Fruit fly (Drosophila melanogaster) whole organism, prepupa: ENCODE data around the gene CG6409.
A peak's percentile ranks its signal among the peaks of the same experiment; 100 is the strongest.

Experiments
- Blimp-1 ChIP-seq: fragments of 200-800 bp; sonication (Bioruptor generic); optimal IDR thresholded peaks from 3 replicates; lab custom pipeline; 2017; ENCODE audit warnings: missing biosample characterization, missing genetic modification characterization, mild to moderate bottlenecking, moderate library complexity, missing genetic modification reagents
- CG10631 ChIP-seq: fragments of 200-800 bp; sonication (Bioruptor generic); optimal IDR thresholded peaks from 2 replicates; lab custom pipeline; 2016; ENCODE audit warnings: missing biosample characterization, missing genetic modification characterization
- CG10669 ChIP-seq: fragments of 200-800 bp; sonication (Bioruptor generic); optimal IDR thresholded peaks from 3 replicates; lab custom pipeline; 2018; ENCODE audit warnings: missing biosample characterization, mild to moderate bottlenecking, missing genetic modification characterization, moderate library complexity
- CG15336 ChIP-seq: fragments of 200-800 bp; sonication (Bioruptor generic); IDR thresholded peaks from 2 replicates; pipeline ENCODE4 v1.3.6; 2022; ENCODE audit warnings: missing biosample characterization, missing genetic modification characterization
- CG1621 ChIP-seq: fragments of 200-800 bp; sonication (Bioruptor generic); optimal IDR thresholded peaks from 3 replicates; lab custom pipeline; 2018; ENCODE audit warnings: missing biosample characterization, mild to moderate bottlenecking, missing genetic modification characterization
- CG16779 ChIP-seq: fragments of 200-800 bp; sonication (Bioruptor generic); optimal IDR thresholded peaks from 3 replicates; lab custom pipeline; 2017; ENCODE audit warnings: missing biosample characterization, mild to moderate bottlenecking, missing genetic modification characterization
- CG3032 ChIP-seq: fragments of 200-800 bp; optimal IDR thresholded peaks from 2 replicates; lab custom pipeline; 2019; ENCODE audit warnings: missing biosample characterization, mild to moderate bottlenecking, missing genetic modification characterization, moderate library complexity
- CG31627 ChIP-seq: fragments of 200-800 bp; sonication (Bioruptor generic); optimal IDR thresholded peaks from 3 replicates; lab custom pipeline; 2016; ENCODE audit warnings: missing biosample characterization, missing genetic modification characterization
- CG32006 ChIP-seq: fragments of 200-800 bp; sonication (Bioruptor generic); optimal IDR thresholded peaks from 3 replicates; lab custom pipeline; 2017; ENCODE audit warnings: missing biosample characterization, mild to moderate bottlenecking, missing genetic modification characterization
- CG4318 ChIP-seq: fragments of 200-800 bp; sonication (Bioruptor generic); optimal IDR thresholded peaks from 3 replicates; lab custom pipeline; 2017; ENCODE audit warnings: missing biosample characterization, mild to moderate bottlenecking, missing genetic modification characterization
- CG6276 ChIP-seq: fragments of 200-800 bp; sonication (Bioruptor generic); optimal IDR thresholded peaks from 2 replicates; lab custom pipeline; 2017; ENCODE audit warnings: missing biosample characterization, mild to moderate bottlenecking, missing genetic modification characterization
- CG6792 ChIP-seq: fragments of 200-800 bp; sonication (Bioruptor generic); optimal IDR thresholded peaks from 3 replicates; lab custom pipeline; 2016; ENCODE audit warnings: missing biosample characterization, missing genetic modification characterization
- CG6808 ChIP-seq: fragments of 200-800 bp; sonication (Bioruptor generic); optimal IDR thresholded peaks from 3 replicates; lab custom pipeline; 2017; ENCODE audit warnings: missing biosample characterization, missing genetic modification characterization, mild to moderate bottlenecking, moderate library complexity, missing genetic modification reagents
- CG6854 ChIP-seq: fragments of 200-800 bp; sonication (Bioruptor generic); optimal IDR thresholded peaks from 2 replicates; lab custom pipeline; 2017; ENCODE audit warnings: missing biosample characterization, mild to moderate bottlenecking, missing genetic modification characterization
- CG7368 ChIP-seq: fragments of 200-800 bp; sonication (Bioruptor generic); optimal IDR thresholded peaks from 3 replicates; lab custom pipeline; 2016; ENCODE audit warnings: missing biosample characterization, missing genetic modification characterization
- CG8119 ChIP-seq: fragments of 200-800 bp; sonication (Bioruptor generic); IDR thresholded peaks from 3 replicates; pipeline ENCODE4 v1.3.6; 2022; ENCODE audit warnings: missing biosample characterization, missing genetic modification characterization
- CG8632 ChIP-seq: fragments of 200-800 bp; sonication (Bioruptor generic); optimal IDR thresholded peaks from 3 replicates; lab custom pipeline; 2016; ENCODE audit warnings: missing biosample characterization, missing genetic modification characterization
- Eip78C ChIP-seq: fragments of 200-800 bp; sonication (Bioruptor generic); peaks from one replicate; lab custom pipeline; 2016; ENCODE audit warnings: missing biosample characterization, missing genetic modification characterization
- Eip93F ChIP-seq: fragments of 200-800 bp; sonication (Bioruptor generic); optimal IDR thresholded peaks from 2 replicates; lab custom pipeline; 2016; ENCODE audit warnings: missing biosample characterization, mild to moderate bottlenecking, missing genetic modification characterization
- Ets21C ChIP-seq: fragments of 200-800 bp; sonication (Bioruptor generic); optimal IDR thresholded peaks from 3 replicates; lab custom pipeline; 2016; ENCODE audit warnings: missing biosample characterization, missing genetic modification characterization
- Ets96B ChIP-seq: fragments of 200-800 bp; optimal IDR thresholded peaks from 2 replicates; lab custom pipeline; 2019; ENCODE audit warnings: missing biosample characterization, mild to moderate bottlenecking, missing genetic modification characterization, moderate library complexity
- Hr38 ChIP-seq: sonication (Bioruptor generic); optimal IDR thresholded peaks from 2 replicates; lab custom pipeline; 2016; ENCODE audit warnings: missing biosample characterization, missing genetic modification characterization
- Hr39 ChIP-seq: fragments of 200-800 bp; sonication (Bioruptor generic); optimal IDR thresholded peaks from 2 replicates; lab custom pipeline; 2016; ENCODE audit warnings: missing biosample characterization, missing genetic modification characterization
- Hr4 ChIP-seq: fragments of 200-800 bp; sonication (Bioruptor generic); optimal IDR thresholded peaks from 3 replicates; lab custom pipeline; 2016; ENCODE audit warnings: missing biosample characterization, missing genetic modification characterization
- Met ChIP-seq: fragments of 200-800 bp; sonication (Bioruptor generic); optimal IDR thresholded peaks from 3 replicates; lab custom pipeline; 2016; ENCODE audit warnings: missing biosample characterization, missing genetic modification characterization
- OdsH ChIP-seq: fragments of 200-800 bp; sonication (Bioruptor generic); optimal IDR thresholded peaks from 3 replicates; lab custom pipeline; 2016; ENCODE audit warnings: missing biosample characterization, missing genetic modification characterization
- Smox ChIP-seq: fragments of 200-800 bp; sonication (Bioruptor generic); optimal IDR thresholded peaks from 3 replicates; lab custom pipeline; 2016; ENCODE audit warnings: missing biosample characterization, missing genetic modification characterization
- Sox102F ChIP-seq: fragments of 200-800 bp; sonication (Bioruptor generic); optimal IDR thresholded peaks from 2 replicates; lab custom pipeline; 2016; ENCODE audit warnings: missing biosample characterization, mild to moderate bottlenecking, missing genetic modification characterization
- Sox14 ChIP-seq: fragments of 200-800 bp; sonication (Bioruptor generic); optimal IDR thresholded peaks from 3 replicates; lab custom pipeline; 2016; ENCODE audit warnings: missing biosample characterization, missing genetic modification characterization
- achi ChIP-seq: fragments of 200-800 bp; sonication (Bioruptor generic); optimal IDR thresholded peaks from 3 replicates; lab custom pipeline; 2016; ENCODE audit warnings: missing biosample characterization, missing genetic modification characterization
- acj6 ChIP-seq: fragments of 200-800 bp; sonication (Bioruptor generic); optimal IDR thresholded peaks from 3 replicates; lab custom pipeline; 2016; ENCODE audit warnings: missing biosample characterization, missing genetic modification characterization
- cyc ChIP-seq: fragments of 200-800 bp; sonication (Bioruptor generic); optimal IDR thresholded peaks from 3 replicates; lab custom pipeline; 2016; ENCODE audit warnings: missing biosample characterization, missing genetic modification characterization
- dsx ChIP-seq: fragments of 200-800 bp; optimal IDR thresholded peaks from 3 replicates; lab custom pipeline; 2019; ENCODE audit warnings: missing biosample characterization, mild to moderate bottlenecking, missing genetic modification characterization, moderate library complexity; ENCODE audit not compliant: poor library complexity, severe bottlenecking
- esn ChIP-seq: fragments of 200-800 bp; sonication (Bioruptor generic); optimal IDR thresholded peaks from 2 replicates; lab custom pipeline; 2016; ENCODE audit warnings: missing biosample characterization, mild to moderate bottlenecking, missing genetic modification characterization, moderate library complexity
- fd59A ChIP-seq: fragments of 200-800 bp; sonication (Bioruptor generic); optimal IDR thresholded peaks from 2 replicates; lab custom pipeline; 2017; ENCODE audit warnings: missing biosample characterization, mild to moderate bottlenecking, missing genetic modification characterization, missing genetic modification reagents
- lz ChIP-seq: fragments of 200-800 bp; sonication (Bioruptor generic); optimal IDR thresholded peaks from 3 replicates; lab custom pipeline; 2016; ENCODE audit warnings: missing biosample characterization, missing genetic modification characterization
- net ChIP-seq: fragments of 200-800 bp; sonication (Bioruptor generic); optimal IDR thresholded peaks from 3 replicates; lab custom pipeline; 2016; ENCODE audit warnings: missing biosample characterization, missing genetic modification characterization
- pdm3 ChIP-seq: fragments of 200-800 bp; sonication (Bioruptor generic); optimal IDR thresholded peaks from 3 replicates; lab custom pipeline; 2016; ENCODE audit warnings: missing biosample characterization, missing genetic modification characterization
- salr ChIP-seq, 2 experiments: fragments of 200-800 bp; sonication (Bioruptor generic); optimal IDR thresholded peaks; 3 replicates each; lab custom pipeline; 2016 to 2018; ENCODE audit warnings: missing biosample characterization in 2 of 2, missing genetic modification characterization in 2 of 2, mild to moderate bottlenecking in 1 of 2
- spab ChIP-seq: fragments of 200-800 bp; sonication (Bioruptor generic); optimal IDR thresholded peaks from 2 replicates; lab custom pipeline; 2017; ENCODE audit warnings: missing biosample characterization, mild to moderate bottlenecking, missing genetic modification characterization, missing genetic modification reagents
- ss ChIP-seq, 2 experiments: fragments of 200-800 bp; sonication (Bioruptor generic); optimal IDR thresholded peaks; 2 replicates in 1 of 2; 3 replicates in 1 of 2; lab custom pipeline; 2017 to 2018; ENCODE audit warnings: mild to moderate bottlenecking in 2 of 2, missing biosample characterization in 2 of 2, missing genetic modification characterization in 2 of 2, moderate library complexity in 1 of 2
- svp ChIP-seq: fragments of 200-800 bp; sonication (Bioruptor generic); peaks from one replicate; lab custom pipeline; 2016; ENCODE audit warnings: missing biosample characterization, missing genetic modification characterization
- topi ChIP-seq: fragments of 200-800 bp; sonication (Bioruptor generic); optimal IDR thresholded peaks from 3 replicates; lab custom pipeline; 2016; ENCODE audit warnings: missing biosample characterization, missing genetic modification characterization

Gene CG6409

dm6 chr3L:10927953-10928352 lies 45.8 kb upstream of the CG6409 start (continued):
- peak; percentile 72 for TF ChIP-seq CG15336 (GFP tag; lab: Robert Waterston, UW)
- TF ChIP-seq OdsH = peak; percentile 41
- TF ChIP-seq Hr38 = no peak
- TF ChIP-seq CG31627 (GFP tag; lab: Kevin White, UChicago) = peak; percentile 14
- peak; percentile 45 for TF ChIP-seq CG7368
- TF ChIP-seq CG6854 (GFP tag; lab: Kevin White, UChicago) = no peak
- TF ChIP-seq achi (GFP tag; lab: Kevin White, UChicago) = peak; percentile 69
- TF ChIP-seq dsx (GFP tag; lab: Kevin White, UChicago) = peak; percentile 52
- TF ChIP-seq CG6792 (GFP tag; lab: Kevin White, UChicago) = peak; percentile 51
- peak; percentile 39 for TF ChIP-seq topi
- peak; percentile 45 for TF ChIP-seq acj6 (GFP tag; lab: Kevin White, UChicago)
- peak; percentile 13 for TF ChIP-seq Blimp-1
- TF ChIP-seq CG6808 = peak; percentile 67
- TF ChIP-seq Smox (GFP tag; lab: Kevin White, UChicago) = peak; percentile 27
- no peak for TF ChIP-seq CG16779 (tag; lab: Kevin White, UChicago)

dm6 chr3L:10927349-10927748 lies 45.2 kb upstream of the CG6409 start:
- TF ChIP-seq Sox102F (peak; percentile 6), net (GFP tag; lab: Kevin White, UChicago) (no peak), Met (peak; percentile 38), Eip78C (GFP tag; lab: Kevin White, UChicago) (peak; percentile 82), OdsH (peak; percentile 30), svp (peak; percentile 69), CG3032 (tag; lab: Kevin White, UChicago) (no peak), Hr4 (peak; percentile 56), Blimp-1 (no peak), fd59A (GFP tag; lab: Kevin White, UChicago) (no peak), CG6276 (GFP tag; lab: Kevin White, UChicago) (peak; percentile 29), esn (GFP tag; lab: Kevin White, UChicago) (peak; percentile 33), pdm3 (GFP tag; lab: Kevin White, UChicago) (peak; percentile 15), Hr39 (GFP tag; lab: Kevin White, UChicago) (no peak), lz (GFP tag; lab: Kevin White, UChicago) (peak; percentile 5), CG32006 (GFP tag; lab: Kevin White, UChicago) (peak; percentile 48), acj6 (GFP tag; lab: Kevin White, UChicago) (peak; percentile 16), Smox (GFP tag; lab: Kevin White, UChicago) (peak; percentile 17), topi (peak; percentile 10)

- no peak for TF ChIP-seq CG8119 (GFP tag; lab: Robert Waterston, UW)
- peak; percentile 30 for TF ChIP-seq CG32006 (GFP tag; lab: Kevin White, UChicago)
- no peak for TF ChIP-seq Hr39 (GFP tag; lab: Kevin White, UChicago)
- no peak for TF ChIP-seq Sox14 (GFP tag; lab: Kevin White, UChicago)
- TF ChIP-seq CG8632 (GFP tag; lab: Kevin White, UChicago) = no peak
- TF ChIP-seq Hr38 = no peak
- no peak for TF ChIP-seq CG6854 (GFP tag; lab: Kevin White, UChicago)
- no peak for TF ChIP-seq Ets21C (GFP tag; lab: Kevin White, UChicago)
These were observed 42.5 kb upstream of the CG6409 start for dm6 chr3L:10924683-10925082.

dm6 chr3L:10922973-10923372 lies 40.8 kb upstream of the CG6409 start:
- TF ChIP-seq CG8632 (GFP tag; lab: Kevin White, UChicago) = peak; percentile 31
- peak; percentile 85 for TF ChIP-seq dsx (GFP tag; lab: Kevin White, UChicago)
- TF ChIP-seq CG7368 = no peak
- peak; percentile 88 for TF ChIP-seq Eip78C (GFP tag; lab: Kevin White, UChicago)
- TF ChIP-seq Met = no peak
- peak; percentile 74 to 79 for TF ChIP-seq ss (GFP tag; optimal IDR thresholded peaks at IDR 0.05; lab: Kevin White, UChicago)
- peak; percentile 77 for TF ChIP-seq CG10631 (GFP tag; lab: Kevin White, UChicago)
- peak; percentile 63 for TF ChIP-seq CG10669 (GFP tag; lab: Kevin White, UChicago)
- peak; percentile 50 for TF ChIP-seq fd59A (GFP tag; lab: Kevin White, UChicago)
- peak; percentile 84 for TF ChIP-seq CG3032 (tag; lab: Kevin White, UChicago)
- TF ChIP-seq salr (GFP tag; optimal IDR thresholded peaks at IDR 0.05; lab: Kevin White, UChicago) = peak in 1 of 2 experiments; percentile 46
- TF ChIP-seq CG6276 (GFP tag; lab: Kevin White, UChicago) = peak; percentile 30
- no peak for TF ChIP-seq cyc (GFP tag; lab: Kevin White, UChicago)
- no peak for TF ChIP-seq Blimp-1
- TF ChIP-seq CG1621 (tag; lab: Kevin White, UChicago) = peak; percentile 21
- TF ChIP-seq Eip93F (GFP tag; lab: Kevin White, UChicago) = no peak
- peak; percentile 56 for TF ChIP-seq CG4318 (GFP tag; lab: Kevin White, UChicago)
- no peak for TF ChIP-seq CG6854 (GFP tag; lab: Kevin White, UChicago)
- peak; percentile 76 for TF ChIP-seq CG8119 (GFP tag; lab: Robert Waterston, UW)
- TF ChIP-seq CG15336 (GFP tag; lab: Robert Waterston, UW) = peak; percentile 68
- peak; percentile 16 for TF ChIP-seq CG6792 (GFP tag; lab: Kevin White, UChicago)
- TF ChIP-seq net (GFP tag; lab: Kevin White, UChicago) = peak; percentile 14
- TF ChIP-seq acj6 (GFP tag; lab: Kevin White, UChicago) = peak; percentile 30
- no peak for TF ChIP-seq Hr4
- TF ChIP-seq Ets96B = peak; percentile 86
- TF ChIP-seq spab (GFP tag; lab: Kevin White, UChicago) = peak; percentile 68
